Worm (Caenorhabditis elegans): Measurements from ENCODE around the gene T12D8.9.

ce11 chrIII:13623014-13623413 lies 6.1 kb downstream of the T12D8.9 start, which contains the start of gene mlc-5:
- TF ChIP-seq nhr-76 (tag; optimal IDR thresholded peaks at IDR 0.05) (no peak), pha-4 (tag; optimal IDR thresholded peaks at IDR 0.05) (no peak), mep-1 (tag; optimal IDR thresholded peaks at IDR 0.05) (no peak), lsy-2 (tag; optimal IDR thresholded peaks at IDR 0.05) (no peak), elt-1 (tag; optimal IDR thresholded peaks at IDR 0.05; ENCODE audit: borderline replicate concordance, insufficient read depth) (no peak), nhr-28 (tag; optimal IDR thresholded peaks at IDR 0.05) (no peak), unc-62 (GFP tag; optimal IDR thresholded peaks at IDR 0.05) (no peak)

Data from whole organism, mixed stage, embryonic.